Worm (Caenorhabditis elegans) whole organism, L3 larva: ENCODE results near the gene T12B5.14.
A peak's percentile ranks its signal among the peaks of the same experiment; 100 is the strongest.

Source experiments
- ZK546.5 ChIP-seq: sonication (generic microtip); optimal IDR thresholded peaks from 2 replicates; lab custom pipeline; 2017; ENCODE audit warnings: missing biosample characterization, missing genetic modification characterization
- aly-2 ChIP-seq: fragments of 150-350 bp; optimal IDR thresholded peaks from 2 replicates; lab custom pipeline; 2014; ENCODE audit warnings: missing biosample characterization, missing genetic modification characterization
- ama-1 ChIP-seq: fragments of 150-350 bp; optimal IDR thresholded peaks from 2 replicates; lab custom pipeline; 2018
- daf-12 ChIP-seq: fragments of 150-350 bp; optimal IDR thresholded peaks from 2 replicates; lab custom pipeline; 2014; ENCODE audit warnings: missing biosample characterization, missing genetic modification reagents, missing genetic modification characterization
- egl-27 ChIP-seq: sonication (generic microtip); optimal IDR thresholded peaks from 4 replicates; lab custom pipeline; 2017; ENCODE audit warnings: missing biosample characterization, missing genetic modification reagents, missing genetic modification characterization
- elt-1 ChIP-seq: fragments of 150-350 bp; optimal IDR thresholded peaks from 2 replicates; lab custom pipeline; 2014; ENCODE audit warnings: missing biosample characterization, missing genetic modification characterization
- elt-2 ChIP-seq: sonication (generic microtip); optimal IDR thresholded peaks from 2 replicates; lab custom pipeline; 2016; ENCODE audit warnings: missing genetic modification reagents, mild to moderate bottlenecking, missing genetic modification characterization, missing compliant biosample characterization
- elt-3 ChIP-seq, 3 experiments: fragments of 150-350 bp in 1 of 3; sonication (generic microtip) in 2 of 3; optimal IDR thresholded peaks; 2 replicates in 2 of 3; 4 replicates in 1 of 3; lab custom pipeline; 2014 to 2017; ENCODE audit warnings: missing biosample characterization in 3 of 3, missing genetic modification characterization in 3 of 3
- fkh-10 ChIP-seq: sonication (generic microtip); optimal IDR thresholded peaks from 2 replicates; lab custom pipeline; 2017; ENCODE audit warnings: missing biosample characterization, missing genetic modification reagents, missing genetic modification characterization
- fos-1 ChIP-seq: fragments of 150-350 bp; optimal IDR thresholded peaks from 2 replicates; lab custom pipeline; 2014; ENCODE audit warnings: missing biosample characterization, missing genetic modification characterization
- hmg-11 ChIP-seq: sonication (generic microtip); optimal IDR thresholded peaks from 2 replicates; lab custom pipeline; 2016; ENCODE audit warnings: missing genetic modification characterization, missing compliant biosample characterization
- jun-1 ChIP-seq: fragments of 150-350 bp; optimal IDR thresholded peaks from 2 replicates; lab custom pipeline; 2014; ENCODE audit warnings: missing biosample characterization, missing genetic modification reagents, missing genetic modification characterization
- lin-15B ChIP-seq: fragments of 150-350 bp; optimal IDR thresholded peaks from 2 replicates; lab custom pipeline; 2014; ENCODE audit warnings: missing biosample characterization, missing genetic modification characterization
- lin-39 ChIP-seq: fragments of 150-350 bp; optimal IDR thresholded peaks from 2 replicates; lab custom pipeline; 2018; ENCODE audit warnings: missing biosample characterization, missing genetic modification reagents, missing genetic modification characterization
- lsy-12 ChIP-seq: sonication (generic microtip); optimal IDR thresholded peaks from 2 replicates; lab custom pipeline; 2016; ENCODE audit warnings: mild to moderate bottlenecking, missing genetic modification characterization, missing compliant biosample characterization
- mdl-1 ChIP-seq: fragments of 150-350 bp; optimal IDR thresholded peaks from 2 replicates; lab custom pipeline; 2014; ENCODE audit warnings: missing biosample characterization, missing genetic modification characterization
- mml-1 ChIP-seq: fragments of 150-350 bp; sonication (generic microtip); optimal IDR thresholded peaks from 3 replicates; lab custom pipeline; 2014; ENCODE audit warnings: missing biosample characterization, missing genetic modification characterization
- nfya-1 ChIP-seq: sonication (generic microtip); optimal IDR thresholded peaks from 2 replicates; lab custom pipeline; 2017; ENCODE audit warnings: missing genetic modification characterization, mild to moderate bottlenecking, missing compliant biosample characterization, antibody characterized with exemption, moderate library complexity; ENCODE audit not compliant: insufficient read depth
- nhr-11 ChIP-seq: fragments of 150-350 bp; optimal IDR thresholded peaks from 2 replicates; lab custom pipeline; 2014; ENCODE audit warnings: missing biosample characterization, missing genetic modification characterization
- nhr-23 ChIP-seq: fragments of 150-350 bp; optimal IDR thresholded peaks from 2 replicates; lab custom pipeline; 2014; ENCODE audit warnings: missing biosample characterization, missing genetic modification reagents, missing genetic modification characterization
- nhr-237 ChIP-seq: fragments of 150-350 bp; optimal IDR thresholded peaks from 2 replicates; lab custom pipeline; 2014; ENCODE audit warnings: missing biosample characterization, missing genetic modification characterization
- nhr-28 ChIP-seq: fragments of 150-350 bp; optimal IDR thresholded peaks from 2 replicates; lab custom pipeline; 2014; ENCODE audit warnings: missing biosample characterization, missing genetic modification characterization
- nhr-43 ChIP-seq: sonication (generic microtip); optimal IDR thresholded peaks from 2 replicates; lab custom pipeline; 2016; ENCODE audit warnings: mild to moderate bottlenecking, missing genetic modification characterization, missing compliant biosample characterization; ENCODE audit not compliant: poor library complexity, severe bottlenecking
- nhr-76 ChIP-seq: fragments of 150-350 bp; sonication (generic microtip); optimal IDR thresholded peaks from 5 replicates; lab custom pipeline; 2014; ENCODE audit warnings: missing biosample characterization, missing genetic modification characterization
- nhr-77 ChIP-seq: fragments of 150-350 bp; optimal IDR thresholded peaks from 2 replicates; lab custom pipeline; 2014; ENCODE audit warnings: missing biosample characterization, missing genetic modification characterization
- pha-4 ChIP-seq: fragments of 150-350 bp; optimal IDR thresholded peaks from 2 replicates; lab custom pipeline; 2014; ENCODE audit warnings: missing biosample characterization, missing genetic modification reagents, missing genetic modification characterization
- pqm-1 ChIP-seq: fragments of 150-350 bp; optimal IDR thresholded peaks from 2 replicates; lab custom pipeline; 2017; ENCODE audit warnings: missing biosample characterization, missing genetic modification characterization, inconsistent platforms
- skn-1 ChIP-seq: fragments of 150-350 bp; optimal IDR thresholded peaks from 2 replicates; lab custom pipeline; 2014; ENCODE audit warnings: missing biosample characterization, missing genetic modification characterization
- unc-62 ChIP-seq: fragments of 150-350 bp; sonication (generic microtip); optimal IDR thresholded peaks from 4 replicates; lab custom pipeline; 2014; ENCODE audit warnings: missing biosample characterization, missing genetic modification reagents, missing genetic modification characterization

Gene T12B5.14

DNA sequence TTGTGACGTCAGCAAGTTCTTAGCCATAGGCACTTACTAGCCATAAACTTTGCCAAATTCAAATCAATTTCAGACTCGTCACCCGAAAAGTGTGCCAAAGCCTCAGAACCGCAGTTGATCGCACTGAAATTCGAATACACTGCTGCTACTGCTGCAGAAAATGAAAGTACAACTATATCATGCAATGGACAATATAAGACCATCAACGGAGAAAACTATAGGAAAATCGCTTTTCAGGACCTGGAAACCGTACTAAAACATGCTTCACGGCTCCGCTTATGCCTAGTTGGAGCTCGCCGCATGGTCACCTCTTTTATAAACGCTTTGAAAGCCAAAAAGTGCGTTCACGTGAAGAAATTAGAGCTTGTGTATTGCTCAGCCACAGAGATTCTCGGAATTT, 16.1 kb upstream of the T12B5.14 start, which contains the start of gene fbxa-22:
TSS of gene fbxa-22 (plus strand) at position 301 of the 400 bp plus-strand sequence.
- TF ChIP-seq lsy-12 (tag; lab: Kevin White, UChicago): no peak
- no peak for TF ChIP-seq pqm-1 (tag; lab: Kevin White, UChicago)
- TF ChIP-seq nhr-237 (tag; lab: Kevin White, UChicago): no peak
- TF ChIP-seq fkh-10 (GFP tag; lab: Kevin White, UChicago): no peak
- no peak for TF ChIP-seq nhr-76 (tag; lab: Kevin White, UChicago)
- no peak for TF ChIP-seq fos-1 (tag; lab: Kevin White, UChicago)
- no peak for TF ChIP-seq lin-15B (tag; lab: Kevin White, UChicago)
- no peak for TF ChIP-seq ZK546.5
- no peak for TF ChIP-seq elt-3 (tag; optimal IDR thresholded peaks at IDR 0.05; lab: Kevin White, UChicago)
- TF ChIP-seq elt-1 (tag; lab: Kevin White, UChicago): no peak
- no peak for TF ChIP-seq egl-27 (tag; lab: Kevin White, UChicago)
- TF ChIP-seq nhr-28 (tag; lab: Kevin White, UChicago): no peak
- TF ChIP-seq nhr-23: no peak
- TF ChIP-seq nhr-77 (tag; lab: Kevin White, UChicago): no peak
- no peak for TF ChIP-seq jun-1 (tag; lab: Kevin White, UChicago)
- no peak for TF ChIP-seq nhr-43 (tag; lab: Kevin White, UChicago)
- TF ChIP-seq aly-2 (tag; lab: Kevin White, UChicago): no peak
- TF ChIP-seq elt-2: no peak
- no peak for TF ChIP-seq ama-1 (lab: Kevin White, UChicago)
- TF ChIP-seq, all 47 proteins: peak for 0

DNA sequence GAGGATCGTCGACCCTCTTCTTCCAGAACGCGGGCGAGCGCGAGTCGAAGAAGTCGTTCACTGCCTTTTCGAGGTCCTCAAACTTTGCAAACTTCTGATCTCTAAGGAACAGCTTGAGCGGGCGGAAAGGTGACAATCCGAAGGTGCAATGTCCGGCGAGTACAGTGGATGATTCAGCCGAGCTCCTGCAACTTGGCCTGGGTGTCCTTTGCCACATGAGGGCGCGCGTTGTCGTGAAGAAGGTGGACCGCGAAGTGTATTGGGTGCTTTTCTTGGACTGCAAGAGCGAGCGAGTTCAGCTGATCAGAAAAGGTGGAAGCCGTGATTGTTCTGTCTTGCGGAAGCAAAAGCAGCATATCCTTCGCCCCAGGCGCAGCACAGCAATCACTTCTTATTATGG, 12.7 kb upstream of the T12B5.14 start:
- no peak for TF ChIP-seq unc-62
- TF ChIP-seq lin-39 (tag; lab: Kevin White, UChicago): no peak

DNA sequence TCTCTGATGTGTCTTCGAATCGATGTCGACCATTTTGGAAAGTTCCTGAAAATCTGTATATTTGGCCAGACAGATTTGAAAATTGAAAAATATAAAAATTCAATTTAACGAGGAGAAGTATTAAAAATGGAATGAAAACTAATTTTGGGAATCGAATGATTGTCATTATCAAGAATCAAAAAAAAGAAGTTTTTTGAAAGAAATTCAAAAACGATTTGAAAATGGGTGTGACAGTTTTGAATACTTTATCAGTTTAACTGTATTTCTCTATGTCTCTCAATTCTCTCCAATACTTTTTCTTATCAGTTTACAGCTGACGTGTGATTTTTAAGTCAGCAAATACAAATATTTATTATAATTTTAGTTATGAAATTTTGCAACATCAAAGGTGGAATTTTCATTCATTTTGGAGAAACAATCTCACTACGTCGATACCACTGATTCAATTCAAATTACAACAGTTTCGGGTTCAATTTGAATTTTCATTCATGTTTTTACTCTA, 11.2 kb upstream of the T12B5.14 start, which contains the start of gene fbxa-59:
TSS of gene fbxa-59 (minus strand) at position 51 of the 502 bp plus-strand sequence.
- no peak for TF ChIP-seq nhr-11 (tag; lab: Kevin White, UChicago)
- TF ChIP-seq pqm-1 (tag; lab: Kevin White, UChicago): peak; percentile 44
- TF ChIP-seq daf-12: no peak
- no peak for TF ChIP-seq egl-27 (tag; lab: Kevin White, UChicago)
- peak; percentile 86 for TF ChIP-seq elt-2
- peak; percentile 72 for TF ChIP-seq pha-4

DNA sequence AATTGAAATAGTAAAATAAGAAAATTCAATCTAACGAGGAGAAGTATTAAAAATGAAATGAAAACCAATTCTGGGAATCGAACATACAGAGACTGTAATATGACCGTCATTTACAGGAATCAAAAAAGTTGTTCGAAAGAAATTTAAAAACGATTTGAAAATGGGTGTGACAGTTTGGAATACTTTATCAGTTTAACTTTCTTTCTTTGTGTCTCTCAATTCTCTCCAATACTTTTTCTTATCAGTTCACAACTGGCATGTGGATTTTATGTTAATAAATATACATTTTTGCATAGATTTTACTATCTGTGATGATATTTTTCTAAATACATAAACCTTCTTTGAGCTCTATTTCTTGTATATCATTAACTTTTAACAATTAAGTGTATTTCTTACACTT, 10.3 kb upstream of the T12B5.14 start:
- peak; percentile 71 for TF ChIP-seq elt-2

DNA sequence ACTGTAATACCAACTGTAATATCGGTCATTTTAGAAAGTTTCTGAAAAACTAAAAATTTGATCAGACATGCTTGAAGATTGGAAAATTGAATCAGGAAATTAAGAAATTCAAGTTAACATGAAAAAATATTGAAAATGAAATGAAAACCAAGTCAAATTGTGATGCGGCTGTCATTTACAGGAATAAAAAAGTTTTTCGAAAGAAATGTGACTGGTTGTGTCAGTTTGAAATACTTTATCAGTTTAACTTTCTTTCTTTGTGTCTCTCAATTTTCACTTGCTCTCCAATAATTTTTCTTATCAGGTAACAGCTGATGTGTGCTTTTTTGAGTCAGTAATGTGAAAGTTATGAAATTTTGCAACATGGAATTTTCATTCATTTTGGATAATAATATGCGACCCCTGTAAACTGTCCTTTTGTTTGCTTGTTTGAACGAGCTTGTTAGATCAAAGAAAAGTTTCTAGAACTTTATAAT, 8.4 kb upstream of the T12B5.14 start, which contains the start of gene fbxa-60:
TSS of gene fbxa-60 (minus strand) at position 51 of the 476 bp plus-strand sequence.
- TF ChIP-seq elt-2 (peak; percentile 79), pha-4 (peak; percentile 19), nhr-77 (tag; lab: Kevin White, UChicago) (no peak), mdl-1 (tag; lab: Kevin White, UChicago) (no peak), pqm-1 (tag; lab: Kevin White, UChicago) (peak; percentile 15)

DNA sequence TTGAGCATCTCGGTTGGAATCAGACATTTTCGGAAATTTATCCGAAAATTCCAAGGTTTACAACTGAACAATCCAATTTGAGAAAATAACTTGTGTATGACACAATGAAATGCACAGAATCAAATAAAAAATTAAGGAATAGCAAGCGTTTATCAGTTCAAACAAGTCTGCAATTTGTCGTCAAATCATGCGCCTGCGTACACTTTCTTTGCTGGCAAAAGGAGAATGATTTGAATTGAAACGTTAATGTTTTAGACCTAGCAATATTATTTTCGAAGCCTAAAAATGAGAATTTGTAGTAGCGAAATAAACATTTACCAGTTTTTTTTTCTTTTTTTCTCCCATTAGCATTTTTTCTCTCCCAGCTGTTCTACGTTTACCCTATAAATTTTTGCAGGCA, 4.2 kb upstream of the T12B5.14 start, which contains the start of the genes fbxa-67 and fbxa-11:
TSS of gene fbxa-67 (minus strand) at position 199 of the 400 bp plus-strand sequence.
TSS of gene fbxa-11 (plus strand) at position 398 of the 400 bp plus-strand sequence.
- no peak for TF ChIP-seq skn-1 (tag; lab: Kevin White, UChicago)
- TF ChIP-seq mml-1 (tag; lab: Kevin White, UChicago): no peak
- TF ChIP-seq pha-4: peak; percentile 50
- TF ChIP-seq aly-2 (tag; lab: Kevin White, UChicago): no peak
- no peak for TF ChIP-seq nhr-77 (tag; lab: Kevin White, UChicago)
- TF ChIP-seq elt-2: peak; percentile 19
- TF ChIP-seq nfya-1 (tag; lab: Kevin White, UChicago): peak; percentile 14
- TF ChIP-seq ZK546.5: no peak
- TF ChIP-seq lin-15B (tag; lab: Kevin White, UChicago): peak; percentile 0
- TF ChIP-seq nhr-28 (tag; lab: Kevin White, UChicago): no peak
- TF ChIP-seq elt-3 (tag; optimal IDR thresholded peaks at IDR 0.05; lab: Kevin White, UChicago): no peak
- no peak for TF ChIP-seq nhr-43 (tag; lab: Kevin White, UChicago)
- TF ChIP-seq ama-1 (lab: Kevin White, UChicago): no peak
- no peak for TF ChIP-seq hmg-11 (tag; lab: Kevin White, UChicago)
- peak; percentile 0 for TF ChIP-seq jun-1 (tag; lab: Kevin White, UChicago)
